Worm (Caenorhabditis elegans) whole organism, L4/young adult: Measurements from ENCODE around the gene rom-2.

Experiments used
- dao-5 ChIP-seq: sonication (generic microtip); optimal IDR thresholded peaks from 2 replicates; lab custom pipeline; 2016; ENCODE audit warnings: missing genotype, missing genetic modification characterization, moderate library complexity, missing compliant biosample characterization
- him-1 ChIP-seq: sonication (generic microtip); optimal IDR thresholded peaks from 2 replicates; lab custom pipeline; 2016; ENCODE audit warnings: missing genotype, missing genetic modification reagents, missing genetic modification characterization, missing compliant biosample characterization

- TF ChIP-seq him-1 (tag; lab: Kevin White, UChicago) (no peak), dao-5 (no peak)
Measured at ce11 chrIII:9642110-9642509, 46.6 kb upstream of the rom-2 start.
